Worm (Caenorhabditis elegans) whole organism, young adult: Measurements from ENCODE around the gene acdh-2.
A peak's percentile ranks its signal among the peaks of the same experiment; 100 is the strongest.

Source experiments
- B0019.2 ChIP-seq: fragments of 200-800 bp; sonication (Bioruptor generic); conservative IDR thresholded peaks from 2 replicates; pipeline ENCODE4 v1.3.6; 2022; ENCODE audit warnings: missing genetic modification reagents, missing genetic modification characterization, missing compliant biosample characterization
- B0035.1 ChIP-seq: sonication (generic microtip); optimal IDR thresholded peaks from 2 replicates; lab custom pipeline; 2016; ENCODE audit warnings: missing genetic modification characterization, mild to moderate bottlenecking, missing compliant biosample characterization, missing genotype, missing genetic modification reagents
- F23B12.7 ChIP-seq: sonication (generic microtip); optimal IDR thresholded peaks from 2 replicates; lab custom pipeline; 2017; ENCODE audit warnings: missing genetic modification characterization, mild to moderate bottlenecking, missing compliant biosample characterization, antibody characterized with exemption, moderate library complexity; ENCODE audit not compliant: insufficient read depth
- F33H1.4 ChIP-seq: fragments of 200-800 bp; sonication (Bioruptor generic); IDR thresholded peaks from 2 replicates; pipeline ENCODE4 v1.3.6; 2022; ENCODE audit warnings: missing genetic modification reagents, missing genetic modification characterization, missing compliant biosample characterization
- F39B2.1 ChIP-seq: fragments of 200-800 bp; sonication (Bioruptor generic); IDR thresholded peaks from 2 replicates; pipeline ENCODE4 v1.3.6; 2022; ENCODE audit warnings: missing genetic modification reagents, missing genetic modification characterization, missing compliant biosample characterization
- F49E8.2 ChIP-seq: sonication (generic microtip); optimal IDR thresholded peaks from 3 replicates; lab custom pipeline; 2017; ENCODE audit warnings: missing genetic modification characterization, mild to moderate bottlenecking, missing compliant biosample characterization, antibody characterized with exemption, moderate library complexity; ENCODE audit not compliant: insufficient read depth
- K12H6.12 ChIP-seq: fragments of 200-800 bp; sonication (Bioruptor generic); optimal IDR thresholded peaks from 2 replicates; lab custom pipeline; 2018; ENCODE audit warnings: mild to moderate bottlenecking, missing genetic modification characterization, missing compliant biosample characterization
- T07F8.4 ChIP-seq: sonication (generic microtip); optimal IDR thresholded peaks from 2 replicates; lab custom pipeline; 2016; ENCODE audit warnings: mild to moderate bottlenecking, missing genetic modification characterization, moderate library complexity, missing compliant biosample characterization
- Y53F4B.3 ChIP-seq: fragments of 200-800 bp; sonication (Bioruptor generic); IDR thresholded peaks from 2 replicates; pipeline ENCODE4 v1.3.6; 2022; ENCODE audit warnings: missing genetic modification reagents, missing genetic modification characterization, missing compliant biosample characterization
- ZK185.1 ChIP-seq: sonication (generic microtip); optimal IDR thresholded peaks from 2 replicates; lab custom pipeline; 2016; ENCODE audit warnings: mild to moderate bottlenecking, missing genetic modification characterization, missing compliant biosample characterization; ENCODE audit not compliant: poor library complexity, severe bottlenecking
- aptf-2 ChIP-seq: fragments of 200-800 bp; sonication (Bioruptor generic); conservative IDR thresholded peaks from 2 replicates; pipeline ENCODE4 v1.3.6; 2022; ENCODE audit warnings: missing genetic modification reagents, missing genetic modification characterization, missing compliant biosample characterization
- aptf-3 ChIP-seq: fragments of 200-800 bp; sonication (Bioruptor generic); IDR thresholded peaks from 2 replicates; pipeline ENCODE4 v1.3.6; 2022; ENCODE audit warnings: missing genetic modification characterization, missing compliant biosample characterization
- atf-7 ChIP-seq: sonication (generic microtip); optimal IDR thresholded peaks from 2 replicates; lab custom pipeline; 2017; ENCODE audit warnings: mild to moderate bottlenecking, missing genetic modification characterization, missing compliant biosample characterization
- attf-5 ChIP-seq: fragments of 200-800 bp; sonication (Bioruptor generic); optimal IDR thresholded peaks from 2 replicates; lab custom pipeline; 2018; ENCODE audit warnings: mild to moderate bottlenecking, missing genetic modification characterization, missing compliant biosample characterization
- ccch-3 ChIP-seq: fragments of 200-800 bp; sonication (Bioruptor generic); optimal IDR thresholded peaks from 2 replicates; lab custom pipeline; 2018; ENCODE audit warnings: mild to moderate bottlenecking, missing genetic modification characterization, missing compliant biosample characterization
- ceh-100 ChIP-seq: fragments of 200-800 bp; sonication (Bioruptor generic); IDR thresholded peaks from 2 replicates; pipeline ENCODE4 v1.3.6; 2022; ENCODE audit warnings: missing genetic modification reagents, missing genetic modification characterization, missing compliant biosample characterization
- dox-1 ChIP-seq: fragments of 200-800 bp; sonication (Bioruptor generic); IDR thresholded peaks from 2 replicates; pipeline ENCODE4 v1.3.6; 2022; ENCODE audit warnings: missing genetic modification reagents, missing genetic modification characterization, missing compliant biosample characterization
- him-1 ChIP-seq: sonication (generic microtip); optimal IDR thresholded peaks from 2 replicates; lab custom pipeline; 2016; ENCODE audit warnings: missing genotype, missing genetic modification reagents, missing genetic modification characterization, missing compliant biosample characterization
- hlh-12 ChIP-seq: sonication (generic microtip); optimal IDR thresholded peaks from 2 replicates; lab custom pipeline; 2016; ENCODE audit warnings: missing genetic modification characterization, missing compliant biosample characterization
- hrde-1 ChIP-seq: sonication (generic microtip); optimal IDR thresholded peaks from 2 replicates; lab custom pipeline; 2016; ENCODE audit warnings: missing genetic modification characterization, mild to moderate bottlenecking, missing compliant biosample characterization, moderate library complexity, missing genotype, missing genetic modification reagents, borderline replicate concordance
- lin-26 ChIP-seq: fragments of 200-800 bp; sonication (Bioruptor generic); IDR thresholded peaks from 2 replicates; pipeline ENCODE4 v1.3.6; 2022; ENCODE audit warnings: missing genetic modification reagents, missing genetic modification characterization, missing compliant biosample characterization
- lin-35 ChIP-seq, 3 experiments: fragments of 150-350 bp in 2 of 3; sonication (generic microtip) in 1 of 3; optimal IDR thresholded peaks; 2 replicates each; lab custom pipeline; 2014 to 2018; ENCODE audit warnings: missing biosample characterization in 3 of 3, missing genetic modification characterization in 3 of 3, missing genetic modification reagents in 3 of 3
- lin-54 ChIP-seq: fragments of 200-800 bp; sonication (Bioruptor generic); optimal IDR thresholded peaks from 2 replicates; lab custom pipeline; 2018; ENCODE audit warnings: mild to moderate bottlenecking, missing genetic modification characterization, missing compliant biosample characterization
- lsl-1 ChIP-seq: fragments of 200-800 bp; sonication (Bioruptor generic); optimal IDR thresholded peaks from 2 replicates; lab custom pipeline; 2018; ENCODE audit warnings: mild to moderate bottlenecking, missing genetic modification characterization, moderate library complexity, missing compliant biosample characterization
- madf-6 ChIP-seq: fragments of 200-800 bp; sonication (Bioruptor generic); IDR thresholded peaks from 2 replicates; pipeline ENCODE4 v1.3.6; 2022; ENCODE audit warnings: missing genetic modification reagents, missing genetic modification characterization, missing compliant biosample characterization
- madf-8 ChIP-seq: fragments of 200-800 bp; sonication (Bioruptor generic); conservative IDR thresholded peaks from 2 replicates; pipeline ENCODE4 v1.3.6; 2022; ENCODE audit warnings: missing genetic modification reagents, missing genetic modification characterization, missing compliant biosample characterization
- mcd-1 ChIP-seq: fragments of 200-800 bp; sonication (Bioruptor generic); IDR thresholded peaks from 2 replicates; pipeline ENCODE4 v1.3.6; 2022; ENCODE audit warnings: missing genetic modification reagents, missing genetic modification characterization, missing compliant biosample characterization
- nhr-179 ChIP-seq: sonication (generic microtip); optimal IDR thresholded peaks from 2 replicates; lab custom pipeline; 2016; ENCODE audit warnings: mild to moderate bottlenecking, missing genetic modification characterization, missing compliant biosample characterization
- rec-8 ChIP-seq, 2 experiments: sonication (generic microtip); optimal IDR thresholded peaks; 2 replicates each; lab custom pipeline; 2016; ENCODE audit warnings: mild to moderate bottlenecking in 2 of 2, missing genetic modification characterization in 2 of 2, missing genetic modification reagents in 2 of 2, missing genotype in 2 of 2, missing biosample characterization in 1 of 2, missing compliant biosample characterization in 1 of 2, moderate library complexity in 1 of 2
- snpc-1.3 ChIP-seq: sonication (generic microtip); optimal IDR thresholded peaks from 2 replicates; lab custom pipeline; 2017; ENCODE audit warnings: missing genetic modification characterization, mild to moderate bottlenecking, missing compliant biosample characterization, antibody characterized with exemption, moderate library complexity, missing genotype, missing genetic modification reagents; ENCODE audit not compliant: insufficient read depth
- snpc-4 ChIP-seq, 5 experiments: fragments of 150-350 bp in 1 of 5; sonication (generic microtip) in 4 of 5; optimal IDR thresholded peaks; 2 replicates each; lab custom pipeline; 2014 to 2018; ENCODE audit warnings: missing genetic modification characterization in 5 of 5, missing biosample characterization in 3 of 5, antibody characterized with exemption in 2 of 5, mild to moderate bottlenecking in 2 of 5, missing compliant biosample characterization in 2 of 5, missing genotype in 2 of 5, moderate library complexity in 2 of 5, missing genetic modification reagents in 1 of 5
- tbp1 ChIP-seq: fragments of 200-800 bp; sonication (Bioruptor generic); optimal IDR thresholded peaks from 2 replicates; lab custom pipeline; 2018; ENCODE audit warnings: mild to moderate bottlenecking, missing genetic modification characterization, missing compliant biosample characterization
- unc-130 ChIP-seq: sonication (generic microtip); optimal IDR thresholded peaks from 2 replicates; lab custom pipeline; 2016; ENCODE audit warnings: missing genetic modification reagents, missing genetic modification characterization, missing compliant biosample characterization
- xnd-1 ChIP-seq: sonication (generic microtip); optimal IDR thresholded peaks from 2 replicates; lab custom pipeline; 2016; ENCODE audit warnings: missing genotype, missing genetic modification reagents, missing genetic modification characterization, missing compliant biosample characterization
- ztf-28 ChIP-seq: fragments of 200-800 bp; sonication (Bioruptor generic); IDR thresholded peaks from 2 replicates; pipeline ENCODE4 v1.3.6; 2022; ENCODE audit warnings: missing genetic modification reagents, missing genetic modification characterization, missing compliant biosample characterization
- ztf-6 ChIP-seq: fragments of 200-800 bp; sonication (Bioruptor generic); IDR thresholded peaks from 2 replicates; pipeline ENCODE4 v1.3.6; 2022; ENCODE audit warnings: missing genetic modification reagents, missing genetic modification characterization, missing compliant biosample characterization

acdh-2 gene

ce11 chrII:5511417-5512353, 35.6 kb downstream of the acdh-2 start:
- no peak for TF ChIP-seq ccch-3 (GFP tag; lab: Kevin White, UChicago)
- TF ChIP-seq mcd-1: peak; percentile 41
- peak; percentile 1 for TF ChIP-seq attf-5
- TF ChIP-seq hrde-1 (tag; lab: Kevin White, UChicago): no peak
- no peak for TF ChIP-seq F39B2.1 (GFP tag; lab: Robert Waterston, UW)
- no peak for TF ChIP-seq ztf-6 (GFP tag; lab: Robert Waterston, UW)
- peak; percentile 45 for TF ChIP-seq lsl-1 (GFP tag; lab: Kevin White, UChicago)
- TF ChIP-seq F23B12.7 (tag; lab: Kevin White, UChicago): no peak
- 0 out of 2 replicates have a peak, but pooled peaks have one; percentile 39 for TF ChIP-seq dox-1 (GFP tag; lab: Robert Waterston, UW)
- peak; percentile 7 for TF ChIP-seq K12H6.12 (tag; lab: Kevin White, UChicago)
- peak; percentile 57 for TF ChIP-seq unc-130
- TF ChIP-seq xnd-1 (tag; lab: Kevin White, UChicago): peak; percentile 76
- TF ChIP-seq tbp1 (GFP tag; lab: Kevin White, UChicago): no peak
- TF ChIP-seq rec-8 (tag; optimal IDR thresholded peaks at IDR 0.05; lab: Kevin White, UChicago): peak in 1 of 2 experiments; percentile 24
- TF ChIP-seq lin-26 (GFP tag; lab: Robert Waterston, UW): no peak
- no peak for TF ChIP-seq aptf-3 (GFP tag; lab: Robert Waterston, UW)
- peak; percentile 88 for TF ChIP-seq madf-8 (GFP tag; lab: Robert Waterston, UW)
- TF ChIP-seq F33H1.4 (GFP tag; lab: Robert Waterston, UW): peak; percentile 42
- TF ChIP-seq lin-35 (GFP tag; optimal IDR thresholded peaks at IDR 0.05; lab: Kevin White, UChicago): peak in 1 of 3 experiments; percentile 13
- TF ChIP-seq ZK185.1 (tag; lab: Kevin White, UChicago): peak; percentile 65
- peak; percentile 50 for TF ChIP-seq him-1 (tag; lab: Kevin White, UChicago)
- no peak for TF ChIP-seq snpc-1.3 (tag; lab: Kevin White, UChicago)
- peak; percentile 16 for TF ChIP-seq atf-7 (tag; lab: Kevin White, UChicago)
- no peak for TF ChIP-seq B0019.2
- no peak for TF ChIP-seq ceh-100 (GFP tag; lab: Robert Waterston, UW)
- TF ChIP-seq nhr-179 (tag; lab: Kevin White, UChicago): no peak
- TF ChIP-seq T07F8.4 (tag; lab: Kevin White, UChicago): no peak
- TF ChIP-seq B0035.1 (tag; lab: Kevin White, UChicago): no peak
- TF ChIP-seq snpc-4 (GFP tag; optimal IDR thresholded peaks at IDR 0.05; lab: Kevin White, UChicago): no peak
- TF ChIP-seq snpc-4 (tag; optimal IDR thresholded peaks at IDR 0.05; lab: Kevin White, UChicago): peak in 1 of 4 experiments; percentile 13
- TF ChIP-seq F49E8.2 (tag; lab: Kevin White, UChicago): no peak
- TF ChIP-seq hlh-12 (tag; lab: Kevin White, UChicago): no peak
- no peak for TF ChIP-seq Y53F4B.3 (GFP tag; lab: Robert Waterston, UW)
- 0 out of 2 replicates have a peak, but pooled peaks have one; percentile 38 for TF ChIP-seq aptf-2
- peak; percentile 90 for TF ChIP-seq madf-6 (GFP tag; lab: Robert Waterston, UW)
- TF ChIP-seq ztf-28 (GFP tag; lab: Robert Waterston, UW): 0 out of 2 replicates have a peak, but pooled peaks have one; percentile 22
- peak; percentile 4 for TF ChIP-seq lin-54 (GFP tag; lab: Kevin White, UChicago)
